Fruit fly (Drosophila melanogaster) whole organism, embryonic: Measurements from ENCODE around the gene MED14.

ENCODE experiments used
- Ada2b ChIP-seq: fragments of 200-800 bp; sonication (Bioruptor generic); IDR thresholded peaks from 2 replicates; pipeline ENCODE4 v1.3.6; 2022; ENCODE audit warnings: missing biosample characterization, missing genetic modification characterization
- Atf3 ChIP-seq: fragments of 200-800 bp; sonication (Bioruptor generic); optimal IDR thresholded peaks from 3 replicates; lab custom pipeline; 2016; ENCODE audit warnings: missing biosample characterization, missing genetic modification characterization
- Blimp-1 ChIP-seq: fragments of 200-800 bp; sonication (Bioruptor generic); optimal IDR thresholded peaks from 3 replicates; lab custom pipeline; 2018; ENCODE audit warnings: missing biosample characterization, missing genetic modification characterization, mild to moderate bottlenecking, moderate library complexity, missing genetic modification reagents
- BtbVII ChIP-seq: fragments of 200-800 bp; sonication (Bioruptor generic); optimal IDR thresholded peaks from 3 replicates; lab custom pipeline; 2017; ENCODE audit warnings: missing biosample characterization, mild to moderate bottlenecking, missing genetic modification characterization
- Bteb2 ChIP-seq: fragments of 200-800 bp; sonication (Bioruptor generic); optimal IDR thresholded peaks from 2 replicates; lab custom pipeline; 2016; ENCODE audit warnings: missing biosample characterization, missing genetic modification characterization
- CG10654 ChIP-seq: fragments of 200-800 bp; sonication (Bioruptor generic); optimal IDR thresholded peaks from 2 replicates; lab custom pipeline; 2016; ENCODE audit warnings: missing biosample characterization, missing genetic modification characterization
- CG11247 ChIP-seq: fragments of 200-800 bp; sonication (Bioruptor generic); IDR thresholded peaks from 2 replicates; pipeline ENCODE4 v1.3.6; 2022; ENCODE audit warnings: missing biosample characterization, missing genetic modification characterization
- CG12219 ChIP-seq: fragments of 200-800 bp; sonication (Bioruptor generic); optimal IDR thresholded peaks from 3 replicates; lab custom pipeline; 2018; ENCODE audit warnings: missing biosample characterization, mild to moderate bottlenecking, missing genetic modification characterization
- CG12236 ChIP-seq: fragments of 200-800 bp; sonication (Bioruptor generic); optimal IDR thresholded peaks from 2 replicates; lab custom pipeline; 2016; ENCODE audit warnings: missing biosample characterization, missing genetic modification characterization
- CG2116 ChIP-seq: fragments of 200-800 bp; sonication (Bioruptor generic); optimal IDR thresholded peaks from 3 replicates; lab custom pipeline; 2018; ENCODE audit warnings: missing biosample characterization, mild to moderate bottlenecking, missing genetic modification characterization
- CG2199 ChIP-seq: fragments of 200-800 bp; sonication (Bioruptor generic); IDR thresholded peaks from 3 replicates; pipeline ENCODE4 v1.3.6; 2022; ENCODE audit warnings: missing biosample characterization, missing genetic modification characterization
- CG31441 ChIP-seq: fragments of 200-800 bp; sonication (Bioruptor generic); IDR thresholded peaks from 2 replicates; pipeline ENCODE4 v1.3.6; 2022; ENCODE audit warnings: missing biosample characterization, missing genetic modification characterization
- CG42726 ChIP-seq: fragments of 200-800 bp; sonication (Bioruptor generic); IDR thresholded peaks from 2 replicates; pipeline ENCODE4 v1.3.6; 2022; ENCODE audit warnings: missing biosample characterization, missing genetic modification characterization; ENCODE audit not compliant: partially characterized antibody
- CG4328 ChIP-seq: fragments of 200-800 bp; sonication (Bioruptor generic); optimal IDR thresholded peaks from 3 replicates; lab custom pipeline; 2017; ENCODE audit warnings: missing biosample characterization, missing genetic modification reagents, missing genetic modification characterization
- CG7271 ChIP-seq: fragments of 200-800 bp; sonication (Bioruptor generic); optimal IDR thresholded peaks from 2 replicates; lab custom pipeline; 2018; ENCODE audit warnings: missing biosample characterization, mild to moderate bottlenecking, missing genetic modification characterization, moderate library complexity
- CG7372 ChIP-seq: fragments of 200-800 bp; sonication (Bioruptor generic); IDR thresholded peaks from 2 replicates; pipeline ENCODE4 v1.3.6; 2022; ENCODE audit warnings: missing biosample characterization, missing genetic modification characterization
- CG8388 ChIP-seq: fragments of 200-800 bp; sonication (Bioruptor generic); optimal IDR thresholded peaks from 2 replicates; lab custom pipeline; 2019; ENCODE audit warnings: missing biosample characterization, mild to moderate bottlenecking, missing genetic modification characterization, moderate library complexity
- D ChIP-seq, 2 experiments: fragments of 200-800 bp in 1 of 2; fragments of >200 bp in 1 of 2; sonication (Bioruptor generic) in 1 of 2; optimal IDR thresholded peaks; 2 replicates in 1 of 2; 3 replicates in 1 of 2; lab custom pipeline; 2017; ENCODE audit warnings: mild to moderate bottlenecking in 1 of 2, missing biosample characterization in 1 of 2, missing genetic modification characterization in 1 of 2, missing genetic modification reagents in 1 of 2
- Dad ChIP-seq: fragments of 200-800 bp; sonication (Bioruptor generic); optimal IDR thresholded peaks from 3 replicates; lab custom pipeline; 2016; ENCODE audit warnings: missing biosample characterization, missing genetic modification characterization
- Dll ChIP-seq: fragments of 200-800 bp; sonication (Bioruptor generic); IDR thresholded peaks from 4 replicates; pipeline ENCODE4 v1.3.6; 2022; ENCODE audit warnings: missing biosample characterization, missing genetic modification characterization; ENCODE audit not compliant: partially characterized antibody
- Doc2 ChIP-seq: fragments of 200-800 bp; sonication (Bioruptor generic); IDR thresholded peaks from 2 replicates; pipeline ENCODE4 v1.3.6; 2022; ENCODE audit warnings: missing biosample characterization, missing genetic modification characterization
- Eip74EF ChIP-seq, 2 experiments: fragments of 200-800 bp in 1 of 2; fragments of >200 bp in 1 of 2; sonication (Bioruptor generic) in 1 of 2; optimal IDR thresholded peaks; 2 replicates each; lab custom pipeline; 2017 to 2019; ENCODE audit warnings: missing biosample characterization in 2 of 2, missing genetic modification characterization in 2 of 2, mild to moderate bottlenecking in 1 of 2, moderate library complexity in 1 of 2
- HHEX ChIP-seq: fragments of 200-800 bp; sonication (Bioruptor generic); optimal IDR thresholded peaks from 3 replicates; lab custom pipeline; 2017; ENCODE audit warnings: missing biosample characterization, mild to moderate bottlenecking, missing genetic modification characterization, missing genetic modification reagents
- HLH3B ChIP-seq: fragments of 200-800 bp; sonication (Bioruptor generic); IDR thresholded peaks from 2 replicates; pipeline ENCODE4 v1.3.6; 2022; ENCODE audit warnings: missing biosample characterization, missing genetic modification characterization
- Hmx ChIP-seq: fragments of 200-800 bp; sonication (Bioruptor generic); optimal IDR thresholded peaks from 2 replicates; lab custom pipeline; 2016; ENCODE audit warnings: missing biosample characterization, missing genetic modification characterization
- Hsf ChIP-seq: fragments of 200-800 bp; sonication (Bioruptor generic); optimal IDR thresholded peaks from 3 replicates; lab custom pipeline; 2016; ENCODE audit warnings: missing biosample characterization, missing genetic modification characterization
- Myb ChIP-seq: fragments of 200-800 bp; sonication (Bioruptor generic); optimal IDR thresholded peaks from 2 replicates; lab custom pipeline; 2016; ENCODE audit warnings: missing biosample characterization, missing genetic modification characterization
- Opbp ChIP-seq: fragments of 200-800 bp; sonication (Bioruptor generic); IDR thresholded peaks from 3 replicates; pipeline ENCODE4 v1.3.6; 2022; ENCODE audit warnings: missing biosample characterization, missing genetic modification characterization; ENCODE audit not compliant: partially characterized antibody
- Poxn ChIP-seq: fragments of 200-800 bp; sonication (Bioruptor generic); IDR thresholded peaks from 2 replicates; pipeline ENCODE4 v1.3.6; 2022; ENCODE audit warnings: missing biosample characterization, missing genetic modification characterization
- Side ChIP-seq: fragments of 200-800 bp; sonication (Bioruptor generic); optimal IDR thresholded peaks from 2 replicates; lab custom pipeline; 2016; ENCODE audit warnings: missing biosample characterization, missing genetic modification characterization
- Taf1 ChIP-seq: fragments of 200-800 bp; sonication (Bioruptor generic); IDR thresholded peaks from 2 replicates; pipeline ENCODE4 v1.3.6; 2022; ENCODE audit warnings: missing biosample characterization, missing genetic modification characterization
- ase ChIP-seq: fragments of 200-800 bp; sonication (Bioruptor generic); IDR thresholded peaks from 3 replicates; pipeline ENCODE4 v1.3.6; 2022; ENCODE audit warnings: missing biosample characterization, missing genetic modification characterization
- dan ChIP-seq: fragments of 200-800 bp; sonication (Bioruptor generic); IDR thresholded peaks from 2 replicates; pipeline ENCODE4 v1.3.6; 2022; ENCODE audit warnings: missing biosample characterization, missing genetic modification characterization
- gce ChIP-seq: fragments of 200-800 bp; sonication (Bioruptor generic); IDR thresholded peaks from 3 replicates; pipeline ENCODE4 v1.3.6; 2022; ENCODE audit warnings: missing biosample characterization, missing genetic modification characterization
- gcm ChIP-seq: fragments of 200-800 bp; sonication (Bioruptor generic); optimal IDR thresholded peaks from 2 replicates; lab custom pipeline; 2019; ENCODE audit warnings: missing biosample characterization, mild to moderate bottlenecking, missing genetic modification characterization, moderate library complexity
- gsb ChIP-seq: fragments of 200-800 bp; sonication (Bioruptor generic); IDR thresholded peaks from 2 replicates; pipeline ENCODE4 v1.3.6; 2022; ENCODE audit warnings: missing biosample characterization, missing genetic modification characterization
- insv ChIP-seq, 2 experiments: fragments of 200-800 bp; sonication (Bioruptor generic); optimal IDR thresholded peaks; 3 replicates each; lab custom pipeline; 2016 to 2018; ENCODE audit warnings: missing biosample characterization in 2 of 2, missing genetic modification characterization in 2 of 2
- lov ChIP-seq, 2 experiments: fragments of 200-800 bp in 1 of 2; fragments of >200 bp in 1 of 2; sonication (Bioruptor generic) in 1 of 2; IDR thresholded peaks in 1 of 2; optimal IDR thresholded peaks in 1 of 2; 2 replicates in 1 of 2; 3 replicates in 1 of 2; pipeline versions ENCODE4 v1.3.6 to Lab custom; 2017 to 2022; ENCODE audit warnings: missing biosample characterization in 1 of 2, missing genetic modification characterization in 1 of 2
- org-1 ChIP-seq: fragments of 200-800 bp; sonication (Bioruptor generic); optimal IDR thresholded peaks from 2 replicates; lab custom pipeline; 2017; ENCODE audit warnings: missing biosample characterization, missing genetic modification characterization
- salm ChIP-seq: fragments of 200-800 bp; sonication (Bioruptor generic); optimal IDR thresholded peaks from 2 replicates; lab custom pipeline; 2018; ENCODE audit warnings: missing biosample characterization, mild to moderate bottlenecking, missing genetic modification characterization
- sd ChIP-seq: fragments of 200-800 bp; sonication (Bioruptor generic); optimal IDR thresholded peaks from 3 replicates; lab custom pipeline; 2018; ENCODE audit warnings: missing biosample characterization, mild to moderate bottlenecking, missing genetic modification characterization, moderate library complexity
- shn ChIP-seq: fragments of 200-800 bp; sonication (Bioruptor generic); optimal IDR thresholded peaks from 3 replicates; lab custom pipeline; 2016; ENCODE audit warnings: missing biosample characterization, missing genetic modification characterization
- sna ChIP-seq: fragments of 200-800 bp; sonication (Bioruptor generic); IDR thresholded peaks from 2 replicates; pipeline ENCODE4 v1.3.6; 2022; ENCODE audit warnings: missing biosample characterization, missing genetic modification characterization; ENCODE audit not compliant: partially characterized antibody
- toy ChIP-seq: fragments of 200-800 bp; sonication (Bioruptor generic); IDR thresholded peaks from 2 replicates; pipeline ENCODE4 v1.3.6; 2022; ENCODE audit warnings: missing biosample characterization, missing genetic modification characterization
- vfl ChIP-seq: fragments of 200-800 bp; sonication (Bioruptor generic); optimal IDR thresholded peaks from 2 replicates; lab custom pipeline; 2016; ENCODE audit warnings: missing biosample characterization, missing genetic modification characterization
- wdn ChIP-seq: fragments of 200-800 bp; sonication (Bioruptor generic); IDR thresholded peaks from 2 replicates; pipeline ENCODE4 v1.3.6; 2022; ENCODE audit warnings: missing biosample characterization, missing genetic modification characterization
- zfh1 ChIP-seq: fragments of 200-800 bp; sonication (Bioruptor generic); IDR thresholded peaks from 3 replicates; pipeline ENCODE4 v1.3.6; 2022; ENCODE audit warnings: missing biosample characterization, missing genetic modification characterization

Gene MED14

DNA sequence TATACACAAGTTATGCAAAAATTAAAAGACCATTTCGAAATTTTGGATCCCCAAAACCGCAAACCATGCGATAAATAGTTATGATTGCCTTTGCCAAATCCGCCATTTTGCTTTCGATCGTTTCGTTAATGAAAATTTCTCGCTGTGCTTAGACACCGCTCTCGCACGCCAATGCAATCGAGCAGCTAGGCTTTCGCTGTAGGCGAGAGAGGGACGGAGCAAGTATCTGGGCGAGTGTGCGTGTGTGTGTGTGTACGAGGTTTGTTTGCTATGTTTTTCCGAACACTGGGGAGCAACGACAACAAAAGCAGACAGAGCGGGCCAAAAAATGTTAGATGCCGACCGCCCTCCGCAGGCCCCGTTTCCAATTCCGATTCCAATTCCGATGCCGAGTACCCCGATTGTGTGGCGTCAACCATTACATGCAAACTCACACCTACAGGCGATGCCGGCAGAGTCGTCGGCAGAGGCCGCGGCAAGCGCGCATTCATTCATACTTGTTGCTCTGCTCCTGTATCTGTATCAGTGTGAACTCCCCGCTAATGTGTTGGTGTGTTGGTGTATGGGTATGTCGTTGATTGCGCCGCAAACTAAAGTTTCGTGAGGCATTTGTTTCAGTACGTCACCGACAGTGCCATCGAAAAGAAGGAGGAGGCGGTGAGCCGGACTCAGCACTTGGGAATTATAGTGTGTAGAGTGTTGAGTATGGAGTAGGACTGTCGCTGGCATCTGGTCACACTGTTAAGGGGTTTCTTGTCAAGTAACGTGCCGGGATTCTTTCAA lies 35.0 kb downstream of the MED14 start (continued):
- peak; percentile 57 for TF ChIP-seq Poxn (GFP tag; lab: Robert Waterston, UW)
- no peak for TF ChIP-seq gsb (GFP tag; lab: Robert Waterston, UW)
- peak; percentile 79; the same call in 2 of the 3 replicates for TF ChIP-seq CG2199 (GFP tag; lab: Robert Waterston, UW)
- TF ChIP-seq wdn (GFP tag; lab: Robert Waterston, UW): no peak
- peak; percentile 6 for TF ChIP-seq CG12219 (GFP tag; lab: Kevin White, UChicago)
- no peak for TF ChIP-seq HHEX (GFP tag; lab: Kevin White, UChicago)
- peak; percentile 40; the same call in 1 of the 2 replicates for TF ChIP-seq Ada2b (GFP tag; lab: Robert Waterston, UW)
- TF ChIP-seq CG12236 (GFP tag; lab: Kevin White, UChicago): no peak
- TF ChIP-seq CG7372 (GFP tag; lab: Robert Waterston, UW): 0 out of 2 replicates have a peak, but pooled peaks have one; percentile 29
- peak; percentile 18 for TF ChIP-seq CG2116 (GFP tag; lab: Kevin White, UChicago)
- TF ChIP-seq Hmx (GFP tag; lab: Kevin White, UChicago): no peak
- no peak for TF ChIP-seq CG7271 (tag; lab: Kevin White, UChicago)
- TF ChIP-seq gcm (GFP tag; lab: Kevin White, UChicago): peak; percentile 50
- no peak for TF ChIP-seq toy (GFP tag; lab: Robert Waterston, UW)
- TF ChIP-seq Atf3 (GFP tag; lab: Kevin White, UChicago): peak; percentile 38
- peak; percentile 53; the same call in 1 of the 2 replicates for TF ChIP-seq sna (GFP tag; lab: Robert Waterston, UW)
- peak; percentile 7 for TF ChIP-seq CG8388 (GFP tag; lab: Kevin White, UChicago)
- peak; percentile 52; the same call in 2 of the 3 replicates for TF ChIP-seq ase
- TF ChIP-seq Opbp (GFP tag; lab: Robert Waterston, UW): peak; percentile 14; the same call in 1 of the 3 replicates
- TF ChIP-seq lov (optimal IDR thresholded peaks at IDR 0.05; lab: Kevin White, UChicago): no peak
- 0 out of 3 replicates have a peak, but pooled peaks have one; percentile 47 for TF ChIP-seq lov (GFP tag; IDR thresholded peaks at IDR 0.05; lab: Robert Waterston, UW)
- TF ChIP-seq CG11247 (GFP tag; lab: Robert Waterston, UW): peak; percentile 48
- no peak for TF ChIP-seq Taf1 (GFP tag; lab: Robert Waterston, UW)
- TF ChIP-seq shn (GFP tag; lab: Kevin White, UChicago): peak; percentile 48
- TF ChIP-seq CG10654: peak; percentile 17
- no peak for TF ChIP-seq CG4328
- TF ChIP-seq dan (GFP tag; lab: Robert Waterston, UW): no peak
- peak; percentile 17 for TF ChIP-seq Myb (GFP tag; lab: Kevin White, UChicago)
- no peak for TF ChIP-seq Doc2 (GFP tag; lab: Robert Waterston, UW)
- no peak; the same call in 1 of the 2 replicates for TF ChIP-seq CG42726 (GFP tag; lab: Robert Waterston, UW)
- TF ChIP-seq HLH3B (GFP tag; lab: Robert Waterston, UW): peak; percentile 41; the same call in 1 of the 2 replicates
- no peak for TF ChIP-seq salm (tag; lab: Kevin White, UChicago)
- no peak for TF ChIP-seq Dad (GFP tag; lab: Kevin White, UChicago)
- no peak for TF ChIP-seq Dll (GFP tag; lab: Robert Waterston, UW)
- TF ChIP-seq Bteb2: no peak
- TF ChIP-seq insv (GFP tag; optimal IDR thresholded peaks at IDR 0.05; lab: Kevin White, UChicago): no peak
- peak; percentile 63 for TF ChIP-seq BtbVII (GFP tag; lab: Kevin White, UChicago)
- TF ChIP-seq Hsf (GFP tag; lab: Kevin White, UChicago): peak; percentile 37
- TF ChIP-seq Side (GFP tag; lab: Kevin White, UChicago): peak; percentile 7
- peak in 1 of 2 experiments; percentile 50 for TF ChIP-seq Eip74EF (GFP tag; optimal IDR thresholded peaks at IDR 0.05; lab: Kevin White, UChicago)
- TF ChIP-seq sd: peak; percentile 100
- no peak for TF ChIP-seq D (optimal IDR thresholded peaks at IDR 0.05; lab: Kevin White, UChicago)
- no peak for TF ChIP-seq D (GFP tag; optimal IDR thresholded peaks at IDR 0.05; lab: Kevin White, UChicago)
- TF ChIP-seq vfl: no peak
- no peak for TF ChIP-seq gce (GFP tag; lab: Robert Waterston, UW)
- TF ChIP-seq org-1 (GFP tag; lab: Kevin White, UChicago): peak; percentile 24
- peak; percentile 57; the same call in 1 of the 3 replicates for TF ChIP-seq zfh1 (GFP tag; lab: Robert Waterston, UW)
- TF ChIP-seq Blimp-1: no peak
- no peak for TF ChIP-seq CG31441 (GFP tag; lab: Robert Waterston, UW)
